Worm (Caenorhabditis elegans): ENCODE results near the gene clc-18.

The clc-18 gene

DNA sequence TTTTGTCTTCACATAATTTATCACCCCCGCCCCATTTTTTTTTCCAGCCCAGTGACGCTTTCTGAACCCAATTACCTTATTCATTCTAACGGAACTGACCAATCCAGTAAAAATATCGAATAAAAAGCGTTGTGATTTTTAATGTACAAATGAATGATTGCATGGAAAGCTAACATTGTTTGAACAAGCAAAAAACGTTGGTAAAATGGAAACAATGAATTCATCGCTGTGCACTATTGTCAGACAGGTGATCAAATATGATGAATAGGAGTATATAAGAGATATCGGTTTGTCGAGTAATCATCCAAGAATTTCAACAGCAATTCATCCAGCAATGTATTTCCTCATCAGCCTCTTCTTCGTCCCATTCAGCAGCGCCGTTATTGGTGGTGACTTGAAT, 19.8 kb upstream of the clc-18 start, which contains the start of gene phat-4:
TSS of gene phat-4 (plus strand) at position 301 of the 400 bp plus-strand sequence.
- no peak for TF ChIP-seq tbx-2 (tag; optimal IDR thresholded peaks at IDR 0.05)
- no peak for TF ChIP-seq zag-1 (tag; optimal IDR thresholded peaks at IDR 0.05)
- no peak for TF ChIP-seq nhr-25 (tag; optimal IDR thresholded peaks at IDR 0.05)
- TF ChIP-seq nhr-11 (tag; optimal IDR thresholded peaks at IDR 0.05), result no peak
- no peak for TF ChIP-seq pqm-1 (tag; optimal IDR thresholded peaks at IDR 0.05)

- no peak for TF ChIP-seq fkh-10 (GFP tag; optimal IDR thresholded peaks at IDR 0.05)
- TF ChIP-seq eor-1 (tag; optimal IDR thresholded peaks at IDR 0.05), result no peak
- no peak for TF ChIP-seq nhr-237 (tag; optimal IDR thresholded peaks at IDR 0.05)
- no peak for TF ChIP-seq nhr-76 (tag; optimal IDR thresholded peaks at IDR 0.05)
- no peak for TF ChIP-seq ZK546.5 (tag; optimal IDR thresholded peaks at IDR 0.05)
- TF ChIP-seq egl-27 (tag; optimal IDR thresholded peaks at IDR 0.05), result no peak
- no peak for TF ChIP-seq aly-2 (tag; optimal IDR thresholded peaks at IDR 0.05)
- TF ChIP-seq nhr-43 (tag; optimal IDR thresholded peaks at IDR 0.05; ENCODE audit: poor library complexity, severe bottlenecking), result no peak
- no peak for TF ChIP-seq ama-1 (optimal IDR thresholded peaks at IDR 0.05)
- TF ChIP-seq ceh-9 (tag; optimal IDR thresholded peaks at IDR 0.05), result no peak
- no peak for TF ChIP-seq mdl-1 (tag; optimal IDR thresholded peaks at IDR 0.05)
- TF ChIP-seq zag-1 (tag; optimal IDR thresholded peaks at IDR 0.05), result no peak
These were observed 17.7 kb upstream of the clc-18 start, which contains the start of gene T05B4.13 for ce11 chrV:4127435-4127834. Gene T05B4.13, minus strand, starts transcription at chrV:4127535.

DNA sequence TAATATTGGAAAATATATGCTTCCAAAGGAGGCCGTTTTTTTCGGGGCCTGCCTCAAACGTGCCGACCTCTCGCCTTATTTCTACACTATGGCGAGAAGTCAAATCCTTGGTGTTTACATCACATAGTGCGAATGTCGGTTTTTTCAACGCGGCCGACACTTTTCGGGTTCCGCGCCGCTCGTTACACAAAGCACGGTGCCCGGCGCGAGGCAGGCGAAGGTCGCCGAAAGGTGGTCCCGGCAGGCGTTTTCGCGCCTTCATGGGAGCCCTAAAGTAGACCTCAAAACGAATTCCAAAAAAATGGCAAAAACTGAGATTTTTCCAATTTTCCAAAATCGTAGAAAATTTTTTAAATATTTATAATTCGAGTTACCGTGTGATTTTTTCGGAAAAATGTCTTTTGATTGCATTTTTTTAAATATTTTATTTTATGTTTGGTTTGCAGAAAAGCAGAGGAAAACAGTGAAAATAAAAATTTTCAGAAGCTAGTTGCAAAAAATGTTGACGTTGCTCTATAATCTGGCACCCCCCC, 15.8 kb upstream of the clc-18 start, which contains the start of gene T05B4.12:
TSS of gene T05B4.12 (minus strand) at position 483 of the 533 bp plus-strand sequence.
- TF ChIP-seq nhr-43 (tag; optimal IDR thresholded peaks at IDR 0.05; ENCODE audit: poor library complexity, severe bottlenecking) (no peak), ceh-28 (tag; optimal IDR thresholded peaks at IDR 0.05) (no peak), zag-1 (tag; optimal IDR thresholded peaks at IDR 0.05) (no peak), hmg-11 (tag; optimal IDR thresholded peaks at IDR 0.05) (no peak)

- no peak for TF ChIP-seq nhr-28 (tag; optimal IDR thresholded peaks at IDR 0.05)
These were observed 12.6 kb upstream of the clc-18 start, which contains the start of gene phat-5 for ce11 chrV:4122415-4122814. Gene phat-5, minus strand, starts transcription at chrV:4122515.

- no peak for TF ChIP-seq daf-12 (tag; optimal IDR thresholded peaks at IDR 0.05)
These were observed 10.9 kb upstream of the clc-18 start, which contains the start of gene T05B4.10 for ce11 chrV:4120629-4121028. Gene T05B4.10, minus strand, starts transcription at chrV:4120729.

DNA sequence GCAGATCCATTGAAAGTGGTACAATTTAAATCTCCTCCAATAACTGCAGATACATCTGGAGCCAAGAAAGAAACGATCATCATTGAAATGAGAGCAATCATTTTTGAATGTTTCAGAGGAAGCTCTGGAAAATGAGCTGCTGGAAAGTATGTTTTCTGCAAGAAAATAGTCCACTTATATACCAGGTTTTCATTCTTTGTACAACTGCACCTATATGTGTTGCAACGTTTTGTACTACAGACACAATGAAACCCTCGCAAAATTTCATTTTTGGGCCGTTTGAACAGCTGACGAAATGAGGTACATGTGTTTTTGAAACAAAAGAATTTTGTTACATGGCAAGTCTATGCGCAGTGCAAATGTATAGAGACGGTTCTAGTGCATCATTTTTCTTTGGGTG, 8.6 kb upstream of the clc-18 start, which contains the start of gene T05B4.9:
TSS of gene T05B4.9 (minus strand) at position 101 of the 400 bp plus-strand sequence.
- TF ChIP-seq skn-1 (tag; optimal IDR thresholded peaks at IDR 0.05) (no peak), daf-12 (tag; optimal IDR thresholded peaks at IDR 0.05) (no peak), jun-1 (tag; optimal IDR thresholded peaks at IDR 0.05) (no peak), zag-1 (tag; optimal IDR thresholded peaks at IDR 0.05) (no peak), elt-2 (tag; optimal IDR thresholded peaks at IDR 0.05) (no peak), nhr-28 (tag; optimal IDR thresholded peaks at IDR 0.05) (no peak), nhr-237 (tag; optimal IDR thresholded peaks at IDR 0.05) (no peak), egl-27 (tag; optimal IDR thresholded peaks at IDR 0.05) (no peak), elt-1 (tag; optimal IDR thresholded peaks at IDR 0.05) (no peak)

DNA sequence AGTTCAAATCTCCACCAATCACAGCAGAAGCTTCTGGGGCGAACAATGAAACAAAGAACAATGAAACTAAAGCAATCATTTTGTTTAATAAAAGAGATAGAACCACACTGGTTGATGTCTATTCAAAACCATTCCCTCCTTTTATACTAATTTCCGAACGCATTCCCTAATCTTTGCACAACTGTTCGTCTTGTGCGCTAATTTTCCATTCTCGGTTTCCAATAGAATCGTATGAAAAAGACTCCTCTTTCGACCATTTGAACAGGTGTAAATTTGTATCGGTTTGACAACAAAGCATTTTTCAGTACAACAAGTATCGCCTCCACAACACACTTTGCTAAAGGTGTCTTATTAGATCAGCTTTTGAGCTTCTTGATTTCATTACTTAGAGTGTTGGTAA, 6.3 kb upstream of the clc-18 start, which contains the start of gene T05B4.8:
TSS of gene T05B4.8 (minus strand) at position 101 of the 400 bp plus-strand sequence.
- TF ChIP-seq zag-1 (tag; optimal IDR thresholded peaks at IDR 0.05) (no peak), nhr-25 (tag; optimal IDR thresholded peaks at IDR 0.05) (no peak), elt-1 (tag; optimal IDR thresholded peaks at IDR 0.05) (no peak), lin-39 (tag; optimal IDR thresholded peaks at IDR 0.05) (no peak), ceh-28 (tag; optimal IDR thresholded peaks at IDR 0.05) (no peak), mml-1 (tag; optimal IDR thresholded peaks at IDR 0.05) (no peak), nhr-23 (tag; optimal IDR thresholded peaks at IDR 0.05) (no peak)

DNA sequence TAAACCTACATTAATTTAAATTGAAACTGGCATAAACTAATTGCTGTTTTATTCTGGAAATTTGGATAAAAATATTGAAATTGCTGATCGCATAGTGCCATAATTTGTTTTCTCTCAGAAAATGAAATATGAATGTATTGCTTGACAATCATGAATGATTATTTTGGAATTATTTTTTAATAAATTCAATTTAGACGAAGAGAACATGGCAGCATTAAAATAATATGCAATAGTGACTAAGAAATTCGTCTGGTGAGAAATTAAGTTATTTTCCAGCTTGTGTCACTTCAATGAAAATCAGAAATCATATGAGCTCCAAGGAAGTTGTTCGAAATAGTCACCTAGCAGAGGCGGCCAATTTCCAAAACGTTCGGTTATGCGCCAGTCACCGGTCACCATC, 4.9 kb upstream of the clc-18 start, which contains the start of gene srw-133:
TSS of gene srw-133 (minus strand) at position 101 of the 400 bp plus-strand sequence.
- TF ChIP-seq nhr-28 (tag; optimal IDR thresholded peaks at IDR 0.05), result no peak
- TF ChIP-seq nhr-43 (tag; optimal IDR thresholded peaks at IDR 0.05; ENCODE audit: poor library complexity, severe bottlenecking), result no peak
